Fruit fly (Drosophila melanogaster): ENCODE results near the gene CG7560.
A peak's percentile ranks its signal among the peaks of the same experiment; 100 is the strongest.

CG7560 gene

DNA sequence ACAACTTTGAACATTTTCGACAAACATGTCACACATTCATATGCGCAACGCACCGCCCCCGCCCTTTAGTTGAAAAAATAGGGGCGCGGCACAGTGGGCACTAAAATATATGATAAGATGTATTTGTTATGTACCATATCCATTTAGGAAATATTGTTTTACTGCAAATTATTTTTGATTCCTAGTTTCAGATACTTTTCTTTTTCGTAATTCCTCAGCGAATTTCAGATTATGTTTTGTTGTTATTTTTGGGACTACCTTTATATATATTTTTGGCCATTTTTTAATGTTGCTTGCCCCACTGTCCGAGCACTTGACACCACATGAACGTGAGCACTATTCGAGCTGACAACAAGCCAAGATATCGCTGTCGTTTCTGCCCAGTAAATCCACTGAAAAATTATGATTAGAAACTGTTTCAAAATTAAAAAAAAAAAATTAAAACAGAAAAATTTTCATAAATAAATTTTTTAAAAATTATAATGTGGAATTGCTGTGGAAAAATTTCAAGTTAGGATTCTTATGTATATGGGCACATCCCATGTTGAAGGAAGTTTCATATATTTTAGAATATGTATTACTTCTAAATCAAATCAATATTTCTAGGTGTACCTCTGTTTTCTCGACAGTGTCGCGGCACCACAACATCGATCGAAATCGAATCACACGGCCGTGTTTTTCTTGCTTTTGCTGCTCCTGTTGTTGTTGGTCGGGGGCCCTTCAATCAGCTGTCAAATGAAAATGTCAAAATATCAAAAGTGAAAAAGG, 7.5 kb upstream of the CG7560 start (continued):
- peak; percentile 82 for TF ChIP-seq sqz (GFP tag; optimal IDR thresholded peaks at IDR 0.05)
- TF ChIP-seq fd102C (GFP tag; optimal IDR thresholded peaks at IDR 0.05) = peak; percentile 30
- peak; percentile 20 for TF ChIP-seq tup (GFP tag; optimal IDR thresholded peaks at IDR 0.05)
- peak; percentile 93 for TF ChIP-seq twi (tag; optimal IDR thresholded peaks at IDR 0.05)
- TF ChIP-seq Chrac-16 (GFP tag; optimal IDR thresholded peaks at IDR 0.05) = peak; percentile 71
- TF ChIP-seq CG4617 (GFP tag; optimal IDR thresholded peaks at IDR 0.05; ENCODE audit: borderline replicate concordance) = peak; percentile 9
- peak in 1 of 2 experiments; percentile 93 for TF ChIP-seq bsh (GFP tag; optimal IDR thresholded peaks at IDR 0.05)
- peak; percentile 91 for TF ChIP-seq CG32772 (GFP tag; IDR thresholded peaks at IDR 0.05)
- TF ChIP-seq pfk (GFP tag; optimal IDR thresholded peaks at IDR 0.05) = no peak
- peak; percentile 82; the same call in 1 of the 3 replicates for TF ChIP-seq Dbx (GFP tag; IDR thresholded peaks at IDR 0.05)
- peak; percentile 55 for TF ChIP-seq org-1 (GFP tag; optimal IDR thresholded peaks at IDR 0.05)
- peak; percentile 83 for TF ChIP-seq ems (GFP tag; optimal IDR thresholded peaks at IDR 0.05)
- peak; percentile 55 for TF ChIP-seq sd (tag; optimal IDR thresholded peaks at IDR 0.05)
- TF ChIP-seq row (GFP tag; IDR thresholded peaks at IDR 0.05) = peak; percentile 97
- peak; percentile 64; the same call in 1 of the 2 replicates for TF ChIP-seq NFAT (GFP tag; IDR thresholded peaks at IDR 0.05)
- peak; percentile 78 for TF ChIP-seq CG9437 (GFP tag; optimal IDR thresholded peaks at IDR 0.05)
- no peak for TF ChIP-seq BEAF-32 (GFP tag; optimal IDR thresholded peaks at IDR 0.05)
- TF ChIP-seq ara (GFP tag; IDR thresholded peaks at IDR 0.05) = peak; percentile 90
- TF ChIP-seq mam (GFP tag; optimal IDR thresholded peaks at IDR 0.05) = peak; percentile 51
- TF ChIP-seq sna (GFP tag; IDR thresholded peaks at IDR 0.05; ENCODE audit: partially characterized antibody) = 0 out of 2 replicates have a peak, but pooled peaks have one; percentile 37
- peak; percentile 78 for TF ChIP-seq CG33557 (GFP tag; optimal IDR thresholded peaks at IDR 0.05)
- peak; percentile 69 for TF ChIP-seq CG33213 (GFP tag; optimal IDR thresholded peaks at IDR 0.05)
- peak; percentile 34; the same call in 1 of the 3 replicates for TF ChIP-seq HLH4C (GFP tag; IDR thresholded peaks at IDR 0.05; ENCODE audit: partially characterized antibody)
- TF ChIP-seq Nf-YC (tag; optimal IDR thresholded peaks at IDR 0.05) = peak; percentile 83
- TF ChIP-seq CG6654 (GFP tag; optimal IDR thresholded peaks at IDR 0.05) = peak; percentile 77
- TF ChIP-seq slou (GFP tag; optimal IDR thresholded peaks at IDR 0.05) = peak; percentile 48
- peak; percentile 90 for TF ChIP-seq lab (GFP tag; optimal IDR thresholded peaks at IDR 0.05)
- TF ChIP-seq kni (GFP tag; optimal IDR thresholded peaks at IDR 0.05) = peak; percentile 86
- TF ChIP-seq Oaz (GFP tag; IDR thresholded peaks at IDR 0.05) = peak; percentile 69
- peak; percentile 66 for TF ChIP-seq CG4328 (GFP tag; optimal IDR thresholded peaks at IDR 0.05)
- TF ChIP-seq Dref (GFP tag; IDR thresholded peaks at IDR 0.05) = no peak
- TF ChIP-seq Trl (optimal IDR thresholded peaks at IDR 0.05) = no peak
- TF ChIP-seq Trl (GFP tag; optimal IDR thresholded peaks at IDR 0.05) = peak; percentile 88
- peak; percentile 88 for TF ChIP-seq CG30403 (GFP tag; optimal IDR thresholded peaks at IDR 0.05)
- peak; percentile 49 for TF ChIP-seq D19B (GFP tag; optimal IDR thresholded peaks at IDR 0.05)
- TF ChIP-seq stwl (tag; optimal IDR thresholded peaks at IDR 0.05) = peak; percentile 60
- peak; percentile 31 for TF ChIP-seq Scr (GFP tag; IDR thresholded peaks at IDR 0.05; ENCODE audit: partially characterized antibody)
- peak; percentile 77 for TF ChIP-seq cato (GFP tag; optimal IDR thresholded peaks at IDR 0.05; ENCODE audit: borderline replicate concordance)
- TF ChIP-seq ham (GFP tag; IDR thresholded peaks at IDR 0.05) = 0 out of 2 replicates have a peak, but pooled peaks have one; percentile 64
- TF ChIP-seq CG18262 (tag; optimal IDR thresholded peaks at IDR 0.05) = peak; percentile 97
- TF ChIP-seq CG34224 (GFP tag; IDR thresholded peaks at IDR 0.05; ENCODE audit: partially characterized antibody) = no peak; the same call in 2 of the 3 replicates
- peak; percentile 94 for TF ChIP-seq Xrp1 (GFP tag; IDR thresholded peaks at IDR 0.05)
- TF ChIP-seq CG10431 (GFP tag; optimal IDR thresholded peaks at IDR 0.05) = peak; percentile 58
- no peak for TF ChIP-seq Lpt (GFP tag; optimal IDR thresholded peaks at IDR 0.05)
- peak; percentile 85 for TF ChIP-seq CG10147 (GFP tag; optimal IDR thresholded peaks at IDR 0.05)
- peak; percentile 60; the same call in 1 of the 2 replicates for TF ChIP-seq dati (GFP tag; IDR thresholded peaks at IDR 0.05)
- peak; percentile 69 for TF ChIP-seq Rx (GFP tag; IDR thresholded peaks at IDR 0.05)
- TF ChIP-seq CG11085 (GFP tag; IDR thresholded peaks at IDR 0.05) = peak; percentile 39; the same call in 1 of the 2 replicates
